Fruit fly (Drosophila melanogaster): Measurements from ENCODE around the gene CG33229.
A peak's percentile ranks its signal among the peaks of the same experiment; 100 is the strongest.

CG33229 gene

dm6 chr3L:184251-184650 lies 39.4 kb upstream of the CG33229 start, which contains the start of the genes CG34140, Mkp and Mtch (continued):
- TF ChIP-seq CG8290 (GFP tag; optimal IDR thresholded peaks at IDR 0.05) = peak; percentile 88
- TF ChIP-seq CG8290 (tag; optimal IDR thresholded peaks at IDR 0.05) = peak in 1 of 2 experiments; percentile 66
- no peak for TF ChIP-seq Doc2 (GFP tag; IDR thresholded peaks at IDR 0.05)
- no peak for TF ChIP-seq CG2875 (GFP tag; optimal IDR thresholded peaks at IDR 0.05)
- peak; percentile 25; the same call in 1 of the 2 replicates for TF ChIP-seq Ravus (GFP tag; IDR thresholded peaks at IDR 0.05)
- TF ChIP-seq CG34422 (GFP tag; IDR thresholded peaks at IDR 0.05) = peak; percentile 89
- no peak for TF ChIP-seq CG2678 (tag; optimal IDR thresholded peaks at IDR 0.05)
- no peak for TF ChIP-seq CG11723 (GFP tag; optimal IDR thresholded peaks at IDR 0.05)
- TF ChIP-seq sob (GFP tag; IDR thresholded peaks at IDR 0.05) = peak; percentile 84
- peak; percentile 80 for TF ChIP-seq shn (GFP tag; optimal IDR thresholded peaks at IDR 0.05)
- no peak for TF ChIP-seq D19A (tag; optimal IDR thresholded peaks at IDR 0.05)
- TF ChIP-seq hkb (optimal IDR thresholded peaks at IDR 0.05) = peak; percentile 88
- peak; percentile 85 for TF ChIP-seq hkb (GFP tag; IDR thresholded peaks at IDR 0.05)
- no peak for TF ChIP-seq CG8281 (tag; optimal IDR thresholded peaks at IDR 0.05)
- TF ChIP-seq MTF-1 (GFP tag; optimal IDR thresholded peaks at IDR 0.05; ENCODE audit: borderline replicate concordance) = peak; percentile 26
- no peak for TF ChIP-seq crol (GFP tag; IDR thresholded peaks at IDR 0.05)
- no peak for TF ChIP-seq CG6854 (GFP tag; optimal IDR thresholded peaks at IDR 0.05)
- TF ChIP-seq CG1647 (GFP tag; optimal IDR thresholded peaks at IDR 0.05) = peak; percentile 83
- peak; percentile 82 for TF ChIP-seq CG8924 (tag; optimal IDR thresholded peaks at IDR 0.05)
- TF ChIP-seq CG3726 (GFP tag; IDR thresholded peaks at IDR 0.05) = 0 out of 3 replicates have a peak, but pooled peaks have one; percentile 25
- TF ChIP-seq ewg (GFP tag; optimal IDR thresholded peaks at IDR 0.05) = peak; percentile 73
- peak; percentile 82 for TF ChIP-seq pzg (GFP tag; optimal IDR thresholded peaks at IDR 0.05)
- peak; percentile 83 for TF ChIP-seq CG9609 (GFP tag; optimal IDR thresholded peaks at IDR 0.05)
- 0 out of 3 replicates have a peak, but pooled peaks have one; percentile 3 for TF ChIP-seq sr (GFP tag; IDR thresholded peaks at IDR 0.05)
- TF ChIP-seq CG10543 (GFP tag; optimal IDR thresholded peaks at IDR 0.05) = peak; percentile 87
- no peak for TF ChIP-seq Nf-YA (GFP tag; IDR thresholded peaks at IDR 0.05)
- peak; percentile 78 for TF ChIP-seq Ssrp (tag; optimal IDR thresholded peaks at IDR 0.05)
- no peak for TF ChIP-seq schlank (tag; optimal IDR thresholded peaks at IDR 0.05)
- peak; percentile 82 for TF ChIP-seq CG15696 (tag; optimal IDR thresholded peaks at IDR 0.05)
- peak; percentile 86 for TF ChIP-seq CG1602 (GFP tag; optimal IDR thresholded peaks at IDR 0.05)
- peak; percentile 64; the same call in 1 of the 2 replicates for TF ChIP-seq ap (GFP tag; IDR thresholded peaks at IDR 0.05)
- no peak for TF ChIP-seq CG31441 (GFP tag; IDR thresholded peaks at IDR 0.05)
- TF ChIP-seq CG7271 (tag; optimal IDR thresholded peaks at IDR 0.05) = peak; percentile 70
- no peak for TF ChIP-seq CG1603 (tag; optimal IDR thresholded peaks at IDR 0.05)
- TF ChIP-seq CG11085 (GFP tag; IDR thresholded peaks at IDR 0.05) = peak; percentile 65
- peak; percentile 77 for TF ChIP-seq CG14014 (GFP tag; IDR thresholded peaks at IDR 0.05)
- peak; percentile 81 for TF ChIP-seq kni (GFP tag; optimal IDR thresholded peaks at IDR 0.05)
- TF ChIP-seq Dp (GFP tag; optimal IDR thresholded peaks at IDR 0.05) = peak; percentile 36
- peak; percentile 99 for TF ChIP-seq Sry-δ (GFP tag; optimal IDR thresholded peaks at IDR 0.05)
- no peak for TF ChIP-seq jigr1 (GFP tag; IDR thresholded peaks at IDR 0.05)
- TF ChIP-seq Dek (tag; optimal IDR thresholded peaks at IDR 0.05) = peak; percentile 76
- TF ChIP-seq CG11247 (GFP tag; IDR thresholded peaks at IDR 0.05) = peak; percentile 76
- TF ChIP-seq CG9932 (GFP tag; IDR thresholded peaks at IDR 0.05) = peak; percentile 92
- peak; percentile 89 for TF ChIP-seq CG14860 (GFP tag; IDR thresholded peaks at IDR 0.05; ENCODE audit: partially characterized antibody)
- no peak for TF ChIP-seq CG10147 (GFP tag; optimal IDR thresholded peaks at IDR 0.05)
- peak; percentile 73 for TF ChIP-seq ato (GFP tag; IDR thresholded peaks at IDR 0.05; ENCODE audit: partially characterized antibody)
- peak; percentile 88 for TF ChIP-seq fu2 (GFP tag; optimal IDR thresholded peaks at IDR 0.05)
- peak; percentile 70 for TF ChIP-seq tgo (GFP tag; IDR thresholded peaks at IDR 0.05)
- peak; percentile 91 for TF ChIP-seq inv (GFP tag; IDR thresholded peaks at IDR 0.05; ENCODE audit: partially characterized antibody)
- TF ChIP-seq NK7.1 (GFP tag; optimal IDR thresholded peaks at IDR 0.05) = peak; percentile 69
- peak; percentile 74 for TF ChIP-seq zfh1 (GFP tag; IDR thresholded peaks at IDR 0.05)

Data from whole organism, embryonic.